Worm (Caenorhabditis elegans): ENCODE data around the gene W03F9.11.

DNA sequence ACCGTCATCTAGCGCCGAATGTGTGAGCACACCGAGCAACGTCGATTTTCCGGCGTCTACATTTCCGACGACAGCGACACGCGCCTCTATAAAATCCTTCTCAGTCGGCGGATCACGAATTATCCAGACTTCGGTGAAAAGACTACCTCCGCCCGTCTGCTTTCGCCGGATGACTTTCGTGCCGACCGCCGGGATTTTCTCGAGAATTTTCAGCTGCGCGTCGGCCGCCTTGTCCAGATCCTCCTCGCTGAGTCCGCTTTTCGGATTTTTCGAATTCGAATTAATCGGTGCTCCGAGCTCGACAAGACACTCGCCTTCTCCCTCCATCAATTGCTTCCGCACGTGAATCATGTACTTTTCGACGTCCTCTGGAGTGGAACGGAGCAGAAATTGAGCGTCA, 18.9 kb downstream of the W03F9.11 start:
- TF ChIP-seq unc-62 (GFP tag; optimal IDR thresholded peaks at IDR 0.05), result no peak
- TF ChIP-seq snpc-4 (GFP tag; optimal IDR thresholded peaks at IDR 0.05), result no peak
- TF ChIP-seq snpc-4 (tag; optimal IDR thresholded peaks at IDR 0.05), result no peak
- TF ChIP-seq hmg-1.2 (GFP tag; IDR thresholded peaks at IDR 0.05), result no peak
- TF ChIP-seq F22D6.2 (tag; optimal IDR thresholded peaks at IDR 0.05), result no peak
- TF ChIP-seq dpl-1 (GFP tag; optimal IDR thresholded peaks at IDR 0.05), result no peak
- no peak for TF ChIP-seq ama-1 (optimal IDR thresholded peaks at IDR 0.05)
- TF ChIP-seq ama-1 (GFP tag; optimal IDR thresholded peaks at IDR 0.05), result no peak
- no peak for TF ChIP-seq Y53F4B.3 (GFP tag; IDR thresholded peaks at IDR 0.05)
- TF ChIP-seq ZK185.1 (tag; optimal IDR thresholded peaks at IDR 0.05; ENCODE audit: poor library complexity, severe bottlenecking), result no peak
- TF ChIP-seq rpc-1 (optimal IDR thresholded peaks at IDR 0.05), result no peak
- no peak for TF ChIP-seq rpc-1 (tag; optimal IDR thresholded peaks at IDR 0.05)
- TF ChIP-seq nhr-179 (tag; optimal IDR thresholded peaks at IDR 0.05), result no peak
- TF ChIP-seq sdz-38 (tag; optimal IDR thresholded peaks at IDR 0.05), result no peak
- TF ChIP-seq repo-1 (tag; optimal IDR thresholded peaks at IDR 0.05), result no peak
- TF ChIP-seq mxl-1 (tag; optimal IDR thresholded peaks at IDR 0.05), result no peak
- TF ChIP-seq Y95B8A.8 (GFP tag; IDR thresholded peaks at IDR 0.05), result no peak
